Worm (Caenorhabditis elegans): ENCODE results near the gene sre-2.

ce11 chrII:8141135-8141534, 39.2 kb upstream of the sre-2 start:
- TF ChIP-seq flt-1 (GFP tag; IDR thresholded peaks at IDR 0.05) (no peak), ztf-29 (GFP tag; IDR thresholded peaks at IDR 0.05) (no peak)
